Worm (Caenorhabditis elegans) whole organism, mixed stage, embryonic: Measurements from ENCODE around the gene ech-4.

Experiments used
- M03D4.4 ChIP-seq: sonication (generic microtip); optimal IDR thresholded peaks from 2 replicates; lab custom pipeline; 2017; ENCODE audit warnings: mild to moderate bottlenecking, missing genetic modification characterization, missing compliant biosample characterization
- blmp-1 ChIP-seq: fragments of 150-350 bp; optimal IDR thresholded peaks from 2 replicates; lab custom pipeline; 2014; ENCODE audit warnings: missing biosample characterization, missing genetic modification characterization
- ces-1 ChIP-seq: fragments of 150-350 bp; optimal IDR thresholded peaks from 2 replicates; lab custom pipeline; 2014; ENCODE audit warnings: missing biosample characterization, missing genetic modification reagents, missing genetic modification characterization
- elt-3 ChIP-seq: fragments of 150-350 bp; optimal IDR thresholded peaks from 2 replicates; lab custom pipeline; 2014; ENCODE audit warnings: missing biosample characterization, missing genetic modification characterization
- flh-1 ChIP-seq: fragments of 200-800 bp; sonication (Bioruptor generic); optimal IDR thresholded peaks from 2 replicates; lab custom pipeline; 2018; ENCODE audit warnings: mild to moderate bottlenecking, missing genetic modification characterization, moderate library complexity, missing compliant biosample characterization
- lin-13 ChIP-seq: fragments of 150-350 bp; optimal IDR thresholded peaks from 2 replicates; lab custom pipeline; 2014; ENCODE audit warnings: missing biosample characterization, missing genetic modification characterization
- mab-5 ChIP-seq: fragments of 150-350 bp; optimal IDR thresholded peaks from 2 replicates; lab custom pipeline; 2014; ENCODE audit warnings: missing biosample characterization, missing genetic modification characterization
- mep-1 ChIP-seq: fragments of 150-350 bp; optimal IDR thresholded peaks from 2 replicates; lab custom pipeline; 2017; ENCODE audit warnings: missing biosample characterization, missing genetic modification reagents, missing genetic modification characterization, inconsistent platforms
- nhr-12 ChIP-seq: fragments of 150-350 bp; optimal IDR thresholded peaks from 2 replicates; lab custom pipeline; 2014; ENCODE audit warnings: missing biosample characterization, missing genetic modification characterization
- nhr-237 ChIP-seq: fragments of 150-350 bp; optimal IDR thresholded peaks from 2 replicates; lab custom pipeline; 2014; ENCODE audit warnings: missing biosample characterization, missing genetic modification characterization
- nhr-76 ChIP-seq: sonication (generic microtip); optimal IDR thresholded peaks from 2 replicates; lab custom pipeline; 2017; ENCODE audit warnings: missing biosample characterization, missing genetic modification characterization
- pha-4 ChIP-seq: fragments of 150-350 bp; optimal IDR thresholded peaks from 2 replicates; lab custom pipeline; 2018; ENCODE audit warnings: missing biosample characterization, missing genetic modification reagents, missing genetic modification characterization
- unc-39 ChIP-seq: fragments of 150-350 bp; optimal IDR thresholded peaks from 2 replicates; lab custom pipeline; 2014; ENCODE audit warnings: missing biosample characterization, missing genetic modification characterization
- unc-62 ChIP-seq: fragments of 150-350 bp; optimal IDR thresholded peaks from 2 replicates; lab custom pipeline; 2014; ENCODE audit warnings: missing biosample characterization, missing genetic modification reagents, missing genetic modification characterization

- TF ChIP-seq M03D4.4 (tag; lab: Kevin White, UChicago) (no peak), lin-13 (tag; lab: Kevin White, UChicago) (no peak), elt-3 (no peak), ces-1 (GFP tag; lab: Kevin White, UChicago) (no peak), unc-62 (no peak), flh-1 (GFP tag; lab: Kevin White, UChicago) (no peak), blmp-1 (no peak), mab-5 (tag; lab: Kevin White, UChicago) (no peak), unc-39 (tag; lab: Kevin White, UChicago) (no peak), nhr-237 (tag; lab: Kevin White, UChicago) (no peak), nhr-76 (tag; lab: Kevin White, UChicago) (no peak), nhr-12 (tag; lab: Kevin White, UChicago) (no peak), mep-1 (tag; lab: Kevin White, UChicago) (no peak), pha-4 (tag; lab: Kevin White, UChicago) (no peak)
Measured at ce11 chrII:10820679-10821078, at the start of gene ech-4.
